Worm (Caenorhabditis elegans) whole organism, young adult: ENCODE results near the gene spig-3.

Source experiments
- B0261.1 ChIP-seq: sonication (generic microtip); optimal IDR thresholded peaks from 2 replicates; lab custom pipeline; 2016; ENCODE audit warnings: mild to moderate bottlenecking, missing genetic modification characterization, moderate library complexity, missing compliant biosample characterization
- D2030.7 ChIP-seq: fragments of 200-800 bp; sonication (Bioruptor generic); IDR thresholded peaks from 2 replicates; pipeline ENCODE4 v1.3.6; 2022; ENCODE audit warnings: missing genetic modification reagents, missing genetic modification characterization, missing compliant biosample characterization
- F55B11.4 ChIP-seq: sonication (generic microtip); optimal IDR thresholded peaks from 2 replicates; lab custom pipeline; 2016; ENCODE audit warnings: missing compliant biosample characterization, missing genetic modification characterization, borderline replicate concordance; ENCODE audit not compliant: insufficient read depth
- lir-1 ChIP-seq: fragments of 200-800 bp; sonication (Bioruptor generic); conservative IDR thresholded peaks from 2 replicates; pipeline ENCODE4 v1.3.6; 2022; ENCODE audit warnings: missing genetic modification reagents, missing genetic modification characterization, missing compliant biosample characterization
- nhr-120 ChIP-seq: fragments of 200-800 bp; sonication (Bioruptor generic); IDR thresholded peaks from 2 replicates; pipeline ENCODE4 v1.3.6; 2022; ENCODE audit warnings: missing genetic modification characterization, missing compliant biosample characterization
- pha-4 ChIP-seq: fragments of 150-350 bp; sonication (generic microtip); optimal IDR thresholded peaks from 2 replicates; lab custom pipeline; 2014; ENCODE audit warnings: missing biosample characterization, missing genetic modification reagents, missing genetic modification characterization

DNA sequence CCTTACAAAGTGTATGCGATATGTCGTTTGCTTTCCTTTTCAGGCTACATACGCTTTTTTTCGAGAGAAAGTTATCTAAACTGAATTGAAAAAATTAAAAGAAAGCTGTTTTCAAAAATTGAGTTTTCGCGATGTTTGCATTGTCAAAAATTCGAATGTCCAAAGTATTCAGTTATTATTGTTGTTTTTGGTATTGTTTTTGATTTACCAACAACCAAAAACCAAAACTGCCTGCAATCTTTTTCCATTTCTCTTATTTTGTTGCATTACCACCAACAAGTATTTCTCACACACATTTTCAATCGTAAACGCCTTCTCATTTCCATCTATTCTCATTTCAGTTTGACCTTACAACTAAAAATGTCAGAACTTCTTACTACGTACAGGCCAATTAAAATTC, 29.3 kb upstream of the spig-3 start, which contains the start of gene pepm-1:
- TF ChIP-seq F55B11.4 (tag; lab: Kevin White, UChicago) (no peak), B0261.1 (tag; lab: Kevin White, UChicago) (no peak), D2030.7 (GFP tag; lab: Robert Waterston, UW) (no peak), lir-1 (no peak), nhr-120 (GFP tag; lab: Robert Waterston, UW) (no peak), pha-4 (tag; lab: Kevin White, UChicago) (no peak)
